Worm (Caenorhabditis elegans) whole organism, midembryonic: ENCODE measurements around the gene B0252.8.
A peak's percentile ranks its signal among the peaks of the same experiment; 100 is the strongest.

Experiments used
- T22C8.4 ChIP-seq: fragments of 200-800 bp; sonication (Bioruptor generic); IDR thresholded peaks from 2 replicates; pipeline ENCODE4 v1.3.6; 2022; ENCODE audit warnings: missing genetic modification characterization, missing compliant biosample characterization
- cog-1 ChIP-seq: sonication (generic microtip); optimal IDR thresholded peaks from 2 replicates; lab custom pipeline; 2016; ENCODE audit warnings: missing genetic modification characterization, missing compliant biosample characterization
- flt-1 ChIP-seq: fragments of 200-800 bp; sonication (Bioruptor generic); IDR thresholded peaks from 2 replicates; pipeline ENCODE4 v1.3.6; 2022; ENCODE audit warnings: missing genetic modification characterization, missing compliant biosample characterization
- klf-2 ChIP-seq: fragments of 200-800 bp; sonication (Bioruptor generic); conservative IDR thresholded peaks from 2 replicates; pipeline ENCODE4 v1.3.6; 2022; ENCODE audit warnings: missing genetic modification reagents, missing genetic modification characterization, missing compliant biosample characterization
- med-1 ChIP-seq: sonication (generic microtip); optimal IDR thresholded peaks from 2 replicates; lab custom pipeline; 2017; ENCODE audit warnings: missing genetic modification characterization, mild to moderate bottlenecking, missing compliant biosample characterization, antibody characterized with exemption, missing genetic modification reagents; ENCODE audit not compliant: insufficient read depth
- ref-1 ChIP-seq: fragments of 200-800 bp; sonication (Bioruptor generic); conservative IDR thresholded peaks from 2 replicates; pipeline ENCODE4 v1.3.6; 2022; ENCODE audit warnings: missing genetic modification reagents, missing genetic modification characterization, missing compliant biosample characterization
- tab-1 ChIP-seq: fragments of 200-800 bp; sonication (Bioruptor generic); IDR thresholded peaks from 2 replicates; pipeline ENCODE4 v1.3.6; 2022; ENCODE audit warnings: missing genetic modification characterization, missing compliant biosample characterization
- ztf-23 ChIP-seq: fragments of 200-800 bp; sonication (Bioruptor generic); IDR thresholded peaks from 2 replicates; pipeline ENCODE4 v1.3.6; 2022; ENCODE audit warnings: missing genetic modification reagents, missing genetic modification characterization, missing compliant biosample characterization
- ztf-29 ChIP-seq: fragments of 200-800 bp; sonication (Bioruptor generic); IDR thresholded peaks from 2 replicates; pipeline ENCODE4 v1.3.6; 2022; ENCODE audit warnings: missing genetic modification reagents, missing genetic modification characterization, missing compliant biosample characterization

Gene B0252.8

DNA sequence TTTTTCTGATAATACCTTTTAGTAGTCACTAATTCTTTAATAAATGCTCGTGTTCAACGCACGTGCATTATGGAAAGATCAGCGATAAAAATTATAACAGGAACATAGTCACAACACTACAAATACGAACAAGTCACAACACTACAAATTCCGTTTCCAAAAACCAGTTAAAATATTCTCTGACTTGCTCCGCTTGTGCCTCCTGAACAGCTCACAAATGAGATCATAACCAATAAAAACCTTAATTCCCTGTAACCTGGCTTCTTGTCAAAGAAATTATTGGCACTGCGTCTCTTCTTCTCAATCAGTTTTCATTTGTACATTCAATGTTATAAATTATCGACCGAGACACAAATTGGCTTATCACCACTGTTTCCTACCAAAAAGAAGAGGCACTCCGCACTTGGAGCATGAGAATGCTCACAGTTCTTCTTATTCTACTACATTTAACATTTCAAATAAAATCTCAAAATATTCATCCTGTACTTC, 3.4 kb downstream of the B0252.8 start, which contains the start of gene B0252.1:
Gene B0252.1, plus strand, starts transcription at position 318 of the 489 bp plus-strand sequence.
- no peak for TF ChIP-seq ztf-29
- no peak for TF ChIP-seq ref-1 (GFP tag; lab: Robert Waterston, UW)

DNA sequence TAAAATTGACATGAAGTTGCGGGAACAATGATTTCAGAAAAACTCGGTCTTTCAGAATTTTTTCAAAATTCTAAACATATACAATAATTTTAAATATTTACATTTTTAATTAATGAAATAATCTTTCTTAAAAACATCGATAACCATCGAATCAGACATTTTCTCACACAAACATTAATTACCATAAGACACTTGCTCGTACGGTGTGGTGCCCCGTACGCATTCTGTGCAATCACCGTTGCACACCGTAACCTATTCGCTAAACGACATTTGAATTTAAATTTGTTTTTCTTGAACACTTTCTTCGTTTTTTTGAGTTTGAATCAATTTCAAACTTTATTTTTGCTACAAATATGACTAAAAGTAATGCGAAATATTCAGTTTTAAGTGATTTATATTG, 7.8 kb downstream of the B0252.8 start:
- TF ChIP-seq T22C8.4 (GFP tag; lab: Robert Waterston, UW) (no peak), tab-1 (GFP tag; lab: Robert Waterston, UW) (no peak), klf-2 (GFP tag; lab: Robert Waterston, UW) (no peak), ztf-23 (GFP tag; lab: Robert Waterston, UW) (no peak), flt-1 (GFP tag; lab: Robert Waterston, UW) (no peak), ref-1 (GFP tag; lab: Robert Waterston, UW) (no peak), ztf-29 (no peak), med-1 (GFP tag; lab: Kevin White, UChicago) (no peak), cog-1 (tag; lab: Kevin White, UChicago) (no peak)

DNA sequence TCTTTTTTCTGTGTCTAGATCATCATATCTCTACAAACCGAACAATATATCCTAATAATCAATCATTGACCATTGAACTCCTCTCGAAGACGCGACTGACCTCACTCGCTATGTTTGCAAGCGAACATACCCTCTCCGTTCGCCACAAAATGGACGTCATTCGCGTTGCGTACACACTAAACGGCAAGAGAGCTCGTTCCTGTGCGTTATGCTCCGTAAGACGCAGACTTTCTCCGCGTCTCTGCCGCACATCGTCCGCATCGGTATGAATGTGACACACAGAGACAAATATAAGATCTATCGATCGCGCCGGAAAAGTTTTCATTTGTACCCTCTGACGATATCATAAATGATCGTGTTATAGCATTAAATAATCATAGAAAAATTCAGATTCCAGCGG, 10.1 kb downstream of the B0252.8 start:
- TF ChIP-seq klf-2 (GFP tag; lab: Robert Waterston, UW) (no peak), cog-1 (tag; lab: Kevin White, UChicago) (peak; percentile 29), tab-1 (GFP tag; lab: Robert Waterston, UW) (no peak), flt-1 (GFP tag; lab: Robert Waterston, UW) (0 out of 2 replicates have a peak, but pooled peaks have one; percentile 51), ref-1 (GFP tag; lab: Robert Waterston, UW) (no peak), ztf-23 (GFP tag; lab: Robert Waterston, UW) (no peak)

DNA sequence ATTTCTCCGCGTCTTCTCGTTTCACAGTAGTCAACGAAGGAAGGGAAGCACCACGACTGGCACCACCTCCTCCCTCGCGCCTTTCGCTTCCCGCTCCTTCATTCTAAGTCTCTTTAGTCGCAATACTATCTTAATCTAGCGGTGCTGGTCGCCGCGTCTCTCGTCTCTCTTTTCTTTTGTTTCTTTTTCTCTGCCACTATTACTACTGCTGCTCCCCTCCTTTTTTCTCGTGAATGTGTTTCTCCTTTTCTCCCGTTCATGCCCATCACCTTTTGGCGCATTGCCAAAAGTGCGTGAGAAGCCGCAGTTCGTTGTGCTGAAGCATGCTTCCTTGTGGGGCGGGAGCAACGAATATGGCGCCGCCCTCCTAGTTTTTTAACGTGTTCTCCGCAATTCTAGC, 10.5 kb downstream of the B0252.8 start:
- TF ChIP-seq ztf-23 (GFP tag; lab: Robert Waterston, UW), result no peak
- no peak for TF ChIP-seq ref-1 (GFP tag; lab: Robert Waterston, UW)
- no peak for TF ChIP-seq T22C8.4 (GFP tag; lab: Robert Waterston, UW)
- no peak for TF ChIP-seq flt-1 (GFP tag; lab: Robert Waterston, UW)

DNA sequence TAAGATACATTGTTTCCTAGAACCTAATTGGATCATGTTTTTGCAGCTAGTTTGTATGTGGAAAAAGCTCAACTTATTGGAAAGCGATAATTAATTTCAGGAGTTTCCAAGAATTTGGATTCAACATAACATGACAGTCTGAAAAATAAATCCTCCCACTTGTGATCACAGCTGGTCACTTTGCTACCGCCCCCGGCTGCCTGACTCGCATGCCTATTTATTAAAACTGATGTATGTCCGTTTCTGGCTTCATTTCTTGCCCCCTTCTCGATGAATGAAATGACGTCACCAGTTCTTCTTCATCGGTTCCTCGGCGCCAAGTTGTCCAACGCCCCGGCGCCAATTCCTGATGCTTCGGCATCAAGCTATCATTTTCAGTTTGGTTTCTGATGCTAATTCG, 11.1 kb downstream of the B0252.8 start:
- TF ChIP-seq cog-1 (tag; lab: Kevin White, UChicago), result no peak
- TF ChIP-seq klf-2 (GFP tag; lab: Robert Waterston, UW), result no peak
- no peak for TF ChIP-seq ztf-29
- TF ChIP-seq flt-1 (GFP tag; lab: Robert Waterston, UW), result no peak
- TF ChIP-seq T22C8.4 (GFP tag; lab: Robert Waterston, UW), result no peak
- TF ChIP-seq med-1 (GFP tag; lab: Kevin White, UChicago), result no peak
- no peak for TF ChIP-seq ztf-23 (GFP tag; lab: Robert Waterston, UW)
- no peak for TF ChIP-seq ref-1 (GFP tag; lab: Robert Waterston, UW)
- TF ChIP-seq tab-1 (GFP tag; lab: Robert Waterston, UW), result no peak

DNA sequence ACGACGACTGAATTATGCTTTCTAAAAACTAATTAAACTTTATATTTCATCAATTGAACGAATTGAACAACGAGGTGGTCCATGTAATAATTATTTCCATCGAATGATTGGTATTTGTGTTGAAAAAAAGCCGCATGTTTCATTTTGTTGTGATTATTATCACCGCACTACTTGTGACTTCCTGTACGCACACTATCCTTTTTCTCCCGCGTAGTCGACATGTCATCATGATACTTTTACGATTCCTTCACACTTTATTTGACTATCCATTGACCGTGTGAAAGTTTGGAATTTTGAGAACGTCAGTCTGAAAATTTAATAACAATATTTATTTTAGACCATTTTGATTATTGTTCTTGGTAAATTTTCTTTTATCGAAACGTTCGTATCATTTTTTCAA, 11.6 kb downstream of the B0252.8 start, which contains the start of gene F22D3.4:
Gene F22D3.4, minus strand, starts transcription at position 1 of the 400 bp plus-strand sequence.
- no peak for TF ChIP-seq ref-1 (GFP tag; lab: Robert Waterston, UW)
- no peak for TF ChIP-seq cog-1 (tag; lab: Kevin White, UChicago)
- TF ChIP-seq med-1 (GFP tag; lab: Kevin White, UChicago), result no peak
- no peak for TF ChIP-seq T22C8.4 (GFP tag; lab: Robert Waterston, UW)
- TF ChIP-seq flt-1 (GFP tag; lab: Robert Waterston, UW), result no peak
- TF ChIP-seq klf-2 (GFP tag; lab: Robert Waterston, UW), result no peak
- TF ChIP-seq tab-1 (GFP tag; lab: Robert Waterston, UW), result no peak
- no peak for TF ChIP-seq ztf-23 (GFP tag; lab: Robert Waterston, UW)
- TF ChIP-seq ztf-29, result no peak

DNA sequence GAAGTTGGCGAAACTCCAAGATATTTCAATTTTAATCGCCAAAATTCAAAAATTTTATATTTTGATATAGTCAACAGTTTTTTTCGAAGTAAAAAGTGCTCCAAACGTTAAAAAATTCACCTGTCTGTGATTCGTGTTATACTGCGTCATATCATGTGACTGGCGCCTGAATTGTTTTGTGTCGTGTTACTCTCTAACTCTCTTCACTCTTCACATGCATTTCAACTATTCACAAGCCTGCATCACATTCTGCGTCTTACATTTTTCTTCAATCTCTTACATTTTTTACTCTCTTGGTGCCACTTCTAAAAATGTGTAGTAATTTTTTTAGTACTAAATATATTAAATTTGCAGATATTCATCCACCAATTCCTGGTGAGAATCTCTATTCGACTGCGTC, 12.4 kb downstream of the B0252.8 start, which contains the start of gene flcn-1:
Gene flcn-1, plus strand, starts transcription at position 348 of the 400 bp plus-strand sequence.
- TF ChIP-seq tab-1 (GFP tag; lab: Robert Waterston, UW), result no peak
- TF ChIP-seq flt-1 (GFP tag; lab: Robert Waterston, UW), result no peak
- TF ChIP-seq cog-1 (tag; lab: Kevin White, UChicago), result no peak
- TF ChIP-seq T22C8.4 (GFP tag; lab: Robert Waterston, UW), result no peak
- TF ChIP-seq med-1 (GFP tag; lab: Kevin White, UChicago), result no peak
- no peak for TF ChIP-seq ref-1 (GFP tag; lab: Robert Waterston, UW)
- TF ChIP-seq ztf-29, result no peak
- no peak for TF ChIP-seq ztf-23 (GFP tag; lab: Robert Waterston, UW)
- no peak for TF ChIP-seq klf-2 (GFP tag; lab: Robert Waterston, UW)

DNA sequence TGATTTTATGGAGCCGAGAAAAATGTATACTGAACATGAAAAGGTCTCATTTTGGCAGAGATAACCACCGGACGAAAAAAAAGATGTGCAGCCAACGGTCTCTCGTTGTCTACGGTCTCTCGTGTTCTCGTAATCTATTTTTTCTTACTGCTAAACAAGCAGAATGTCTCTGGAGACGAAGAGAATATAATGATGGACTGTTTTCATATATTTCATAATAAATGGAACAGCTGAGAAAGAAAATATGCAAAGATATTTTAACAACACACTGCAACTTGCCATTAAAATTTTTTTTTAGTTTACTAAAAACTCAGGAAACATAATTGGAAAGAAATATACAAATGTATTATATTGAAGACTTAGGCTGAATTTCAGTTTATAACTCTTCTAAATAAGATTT, 14.1 kb downstream of the B0252.8 start:
- TF ChIP-seq ztf-23 (GFP tag; lab: Robert Waterston, UW) (no peak), ztf-29 (no peak), T22C8.4 (GFP tag; lab: Robert Waterston, UW) (no peak), tab-1 (GFP tag; lab: Robert Waterston, UW) (no peak), klf-2 (GFP tag; lab: Robert Waterston, UW) (no peak), cog-1 (tag; lab: Kevin White, UChicago) (no peak), med-1 (GFP tag; lab: Kevin White, UChicago) (no peak), ref-1 (GFP tag; lab: Robert Waterston, UW) (no peak), flt-1 (GFP tag; lab: Robert Waterston, UW) (no peak)

DNA sequence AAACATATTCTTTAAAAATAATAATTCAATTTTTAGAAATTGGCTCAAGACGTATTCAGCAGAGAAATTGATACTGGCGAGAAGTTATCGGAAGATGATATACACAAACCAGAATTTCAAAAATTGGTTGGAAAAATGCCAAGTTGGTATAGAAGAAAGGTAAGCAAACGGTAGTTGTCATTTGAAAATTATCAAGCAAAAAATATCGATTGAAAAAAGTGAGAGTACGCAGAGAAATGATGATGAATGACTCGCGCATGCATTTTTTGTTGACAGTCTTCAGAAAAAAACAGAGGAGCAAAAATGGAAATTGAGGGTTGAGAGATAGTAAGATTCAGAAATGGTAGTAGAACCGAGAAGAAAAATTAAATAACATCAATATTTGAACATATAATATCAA, 17.0 kb downstream of the B0252.8 start:
- TF ChIP-seq ztf-29 (no peak), ref-1 (GFP tag; lab: Robert Waterston, UW) (no peak), cog-1 (tag; lab: Kevin White, UChicago) (no peak), klf-2 (GFP tag; lab: Robert Waterston, UW) (no peak), tab-1 (GFP tag; lab: Robert Waterston, UW) (no peak), med-1 (GFP tag; lab: Kevin White, UChicago) (no peak), ztf-23 (GFP tag; lab: Robert Waterston, UW) (no peak), T22C8.4 (GFP tag; lab: Robert Waterston, UW) (no peak), flt-1 (GFP tag; lab: Robert Waterston, UW) (no peak)
